Worm (Caenorhabditis elegans): ENCODE results near the gene exc-13.

exc-13 gene

ce11 chrV:7364951-7365350, at the start of gene exc-13:
Gene exc-13 (plus strand): TSS chrV:7365251.
- TF ChIP-seq saeg-2 (GFP tag; IDR thresholded peaks at IDR 0.05), result no peak
- no peak for TF ChIP-seq lsy-2 (tag; optimal IDR thresholded peaks at IDR 0.05)
- TF ChIP-seq daf-16 (GFP tag; optimal IDR thresholded peaks at IDR 0.05), result peak in 1 of 2 experiments; percentile 90
- no peak for TF ChIP-seq daf-16 (tag; optimal IDR thresholded peaks at IDR 0.05)

- TF ChIP-seq pqm-1 (tag; optimal IDR thresholded peaks at IDR 0.05) (no peak), duxl-1 (tag; optimal IDR thresholded peaks at IDR 0.05; ENCODE audit: poor library complexity) (no peak), Y75B8A.6 (GFP tag; IDR thresholded peaks at IDR 0.05) (no peak), ama-1 (optimal IDR thresholded peaks at IDR 0.05) (no peak), daf-8 (GFP tag; IDR thresholded peaks at IDR 0.05) (no peak), ceh-20 (GFP tag; IDR thresholded peaks at IDR 0.05) (no peak), set-16 (GFP tag; IDR thresholded peaks at IDR 0.05) (no peak), ctbp-1 (GFP tag; IDR thresholded peaks at IDR 0.05) (no peak), snpc-1.2 (GFP tag; IDR thresholded peaks at IDR 0.05) (no peak), F49E8.2 (tag; optimal IDR thresholded peaks at IDR 0.05; ENCODE audit: borderline replicate concordance) (no peak), nhr-48 (tag; optimal IDR thresholded peaks at IDR 0.05) (no peak), nhr-237 (tag; optimal IDR thresholded peaks at IDR 0.05) (no peak), lim-7 (GFP tag; IDR thresholded peaks at IDR 0.05) (no peak), F44E2.7 (GFP tag; IDR thresholded peaks at IDR 0.05) (no peak), hmg-1.1 (GFP tag; IDR thresholded peaks at IDR 0.05) (no peak), daf-16 (GFP tag; optimal IDR thresholded peaks at IDR 0.05) (no peak), daf-16 (tag; optimal IDR thresholded peaks at IDR 0.05) (no peak)
Measured at ce11 chrV:7320909-7321308, 44.1 kb upstream of the exc-13 start, which contains the start of gene lmd-4. Gene lmd-4 (minus strand): TSS chrV:7321009.

ce11 chrV:7321915-7322314, 43.1 kb upstream of the exc-13 start, which contains the start of gene F10G2.10:
Gene F10G2.10 (plus strand): TSS chrV:7322215.
- TF ChIP-seq Y5F2A.4 (GFP tag; optimal IDR thresholded peaks at IDR 0.05) (no peak), attf-4 (tag; optimal IDR thresholded peaks at IDR 0.05) (no peak), ZK546.5 (tag; optimal IDR thresholded peaks at IDR 0.05) (no peak), unc-62 (GFP tag; optimal IDR thresholded peaks at IDR 0.05 in 1 of 2) (peak in 1 of 2 experiments; percentile 39), unc-62 (tag; optimal IDR thresholded peaks at IDR 0.05) (no peak), fos-1 (tag; optimal IDR thresholded peaks at IDR 0.05) (no peak), ceh-32 (tag; optimal IDR thresholded peaks at IDR 0.05; ENCODE audit: poor library complexity) (no peak), egl-27 (tag; optimal IDR thresholded peaks at IDR 0.05) (no peak)

ce11 chrV:7325285-7325684, 39.8 kb upstream of the exc-13 start, which contains the start of gene srx-92:
Gene srx-92 (minus strand): TSS chrV:7325385.
- no peak for TF ChIP-seq lsy-2 (tag; optimal IDR thresholded peaks at IDR 0.05)
- TF ChIP-seq aly-2 (tag; optimal IDR thresholded peaks at IDR 0.05), result no peak
- no peak for TF ChIP-seq F10B5.3 (tag; optimal IDR thresholded peaks at IDR 0.05)
- no peak for TF ChIP-seq nhr-76 (tag; optimal IDR thresholded peaks at IDR 0.05)
- TF ChIP-seq ceh-28 (tag; optimal IDR thresholded peaks at IDR 0.05), result no peak
- no peak for TF ChIP-seq ceh-82 (tag; optimal IDR thresholded peaks at IDR 0.05)
- no peak for TF ChIP-seq daf-16 (GFP tag; optimal IDR thresholded peaks at IDR 0.05)
- TF ChIP-seq daf-16 (tag; optimal IDR thresholded peaks at IDR 0.05), result no peak
- no peak for TF ChIP-seq nhr-237 (tag; optimal IDR thresholded peaks at IDR 0.05)
- no peak for TF ChIP-seq vab-7 (GFP tag; IDR thresholded peaks at IDR 0.05)
- TF ChIP-seq gei-8 (GFP tag; optimal IDR thresholded peaks at IDR 0.05), result no peak
- no peak for TF ChIP-seq nhr-11 (tag; optimal IDR thresholded peaks at IDR 0.05)
- no peak for TF ChIP-seq zag-1 (tag; optimal IDR thresholded peaks at IDR 0.05)

ce11 chrV:7326928-7327327, 38.1 kb upstream of the exc-13 start, which contains the start of gene F10G2.4:
Gene F10G2.4 (plus strand): TSS chrV:7327228.
- TF ChIP-seq daf-8 (GFP tag; IDR thresholded peaks at IDR 0.05) (no peak), R02D3.7 (tag; optimal IDR thresholded peaks at IDR 0.05) (no peak), cey-2 (tag; optimal IDR thresholded peaks at IDR 0.05; ENCODE audit: borderline replicate concordance, insufficient read depth) (no peak), daf-12 (tag; optimal IDR thresholded peaks at IDR 0.05) (no peak), ztf-7 (tag; optimal IDR thresholded peaks at IDR 0.05) (no peak), nhr-76 (tag; optimal IDR thresholded peaks at IDR 0.05) (no peak), lin-1 (GFP tag; IDR thresholded peaks at IDR 0.05) (no peak), ces-1 (GFP tag; optimal IDR thresholded peaks at IDR 0.05) (no peak), ZK337.2 (GFP tag; IDR thresholded peaks at IDR 0.05) (no peak), ceh-20 (GFP tag; IDR thresholded peaks at IDR 0.05) (no peak), zip-11 (GFP tag; IDR thresholded peaks at IDR 0.05) (no peak), hif-1 (tag; optimal IDR thresholded peaks at IDR 0.05) (no peak), sdz-12 (GFP tag; optimal IDR thresholded peaks at IDR 0.05) (no peak), F49E8.2 (tag; optimal IDR thresholded peaks at IDR 0.05; ENCODE audit: borderline replicate concordance) (no peak), nhr-42 (GFP tag; IDR thresholded peaks at IDR 0.05) (no peak)
